Fruit fly (Drosophila melanogaster) whole organism, embryonic: ENCODE measurements around the gene Sf3b3.

Source experiments
- Bdp1 ChIP-seq: fragments of 200-800 bp; sonication (Bioruptor generic); optimal IDR thresholded peaks from 3 replicates; lab custom pipeline; 2016; ENCODE audit warnings: missing biosample characterization, missing genetic modification characterization
- Bgb ChIP-seq: fragments of 200-800 bp; sonication (Bioruptor generic); IDR thresholded peaks from 2 replicates; pipeline ENCODE4 v1.3.6; 2022; ENCODE audit warnings: missing biosample characterization, missing genetic modification characterization; ENCODE audit not compliant: partially characterized antibody
- CG1024 ChIP-seq: fragments of 200-800 bp; sonication (Bioruptor generic); IDR thresholded peaks from 2 replicates; pipeline ENCODE4 v1.3.6; 2022; ENCODE audit warnings: missing biosample characterization, missing genetic modification characterization
- CG10543 ChIP-seq: fragments of 200-800 bp; sonication (Bioruptor generic); optimal IDR thresholded peaks from 3 replicates; lab custom pipeline; 2017; ENCODE audit warnings: missing biosample characterization, mild to moderate bottlenecking, missing genetic modification characterization, moderate library complexity
- CG10959 ChIP-seq: fragments of 200-800 bp; sonication (Bioruptor generic); IDR thresholded peaks from 2 replicates; pipeline ENCODE4 v1.3.6; 2022; ENCODE audit warnings: missing biosample characterization, missing genetic modification characterization
- CG11398 ChIP-seq: fragments of 200-800 bp; sonication (Bioruptor generic); optimal IDR thresholded peaks from 2 replicates; lab custom pipeline; 2016; ENCODE audit warnings: missing biosample characterization, missing genetic modification characterization
- CG12071 ChIP-seq: fragments of 200-800 bp; sonication (Bioruptor generic); optimal IDR thresholded peaks from 3 replicates; lab custom pipeline; 2018; ENCODE audit warnings: missing biosample characterization, mild to moderate bottlenecking, missing genetic modification characterization
- CG13775 ChIP-seq: fragments of 200-800 bp; sonication (Bioruptor generic); optimal IDR thresholded peaks from 3 replicates; lab custom pipeline; 2017; ENCODE audit warnings: missing biosample characterization, mild to moderate bottlenecking, missing genetic modification characterization
- CG15696 ChIP-seq: fragments of 200-800 bp; sonication (Bioruptor generic); optimal IDR thresholded peaks from 2 replicates; lab custom pipeline; 2019; ENCODE audit warnings: missing biosample characterization, mild to moderate bottlenecking, missing genetic modification characterization, moderate library complexity
- CG17359 ChIP-seq: fragments of 200-800 bp; sonication (Bioruptor generic); optimal IDR thresholded peaks from 3 replicates; lab custom pipeline; 2018; ENCODE audit warnings: missing biosample characterization, mild to moderate bottlenecking, missing genetic modification characterization, moderate library complexity
- CG17612 ChIP-seq: fragments of 200-800 bp; sonication (Bioruptor generic); IDR thresholded peaks from 2 replicates; pipeline ENCODE4 v1.3.6; 2022; ENCODE audit warnings: missing biosample characterization, missing genetic modification characterization
- CG17829 ChIP-seq: fragments of 200-800 bp; optimal IDR thresholded peaks from 2 replicates; lab custom pipeline; 2019; ENCODE audit warnings: missing biosample characterization, mild to moderate bottlenecking, missing genetic modification characterization, moderate library complexity
- CG7271 ChIP-seq: fragments of 200-800 bp; sonication (Bioruptor generic); optimal IDR thresholded peaks from 2 replicates; lab custom pipeline; 2018; ENCODE audit warnings: missing biosample characterization, mild to moderate bottlenecking, missing genetic modification characterization, moderate library complexity
- CG7357 ChIP-seq: fragments of 200-800 bp; sonication (Bioruptor generic); IDR thresholded peaks from 3 replicates; pipeline ENCODE4 v1.3.6; 2022; ENCODE audit warnings: missing biosample characterization, missing genetic modification characterization
- CG8089 ChIP-seq: fragments of 200-800 bp; sonication (Bioruptor generic); optimal IDR thresholded peaks from 3 replicates; lab custom pipeline; 2016; ENCODE audit warnings: missing biosample characterization, missing genetic modification characterization
- CG8359 ChIP-seq: fragments of 200-800 bp; sonication (Bioruptor generic); optimal IDR thresholded peaks from 2 replicates; lab custom pipeline; 2017; ENCODE audit warnings: missing biosample characterization, mild to moderate bottlenecking, missing genetic modification characterization, borderline replicate concordance
- CG8388 ChIP-seq: fragments of 200-800 bp; sonication (Bioruptor generic); optimal IDR thresholded peaks from 2 replicates; lab custom pipeline; 2019; ENCODE audit warnings: missing biosample characterization, mild to moderate bottlenecking, missing genetic modification characterization, moderate library complexity
- CG9797 ChIP-seq: fragments of 200-800 bp; sonication (Bioruptor generic); optimal IDR thresholded peaks from 3 replicates; lab custom pipeline; 2018; ENCODE audit warnings: missing biosample characterization, mild to moderate bottlenecking, missing genetic modification characterization
- CkIIα-i1 ChIP-seq: fragments of 200-800 bp; sonication (Bioruptor generic); IDR thresholded peaks from 2 replicates; pipeline ENCODE4 v1.3.6; 2022; ENCODE audit warnings: missing biosample characterization, missing genetic modification characterization
- D19A ChIP-seq: fragments of 200-800 bp; optimal IDR thresholded peaks from 3 replicates; lab custom pipeline; 2019; ENCODE audit warnings: missing biosample characterization, mild to moderate bottlenecking, missing genetic modification characterization, moderate library complexity
- Dip2 ChIP-seq: fragments of 200-800 bp; sonication (Bioruptor generic); IDR thresholded peaks from 2 replicates; pipeline ENCODE4 v1.3.6; 2022; ENCODE audit warnings: missing biosample characterization, missing genetic modification characterization
- Eip74EF ChIP-seq, 2 experiments: fragments of 200-800 bp in 1 of 2; fragments of >200 bp in 1 of 2; sonication (Bioruptor generic) in 1 of 2; optimal IDR thresholded peaks; 2 replicates each; lab custom pipeline; 2017 to 2019; ENCODE audit warnings: missing biosample characterization in 2 of 2, missing genetic modification characterization in 2 of 2, mild to moderate bottlenecking in 1 of 2, moderate library complexity in 1 of 2
- H15 ChIP-seq: fragments of 200-800 bp; sonication (Bioruptor generic); IDR thresholded peaks from 3 replicates; pipeline ENCODE4 v1.3.6; 2022; ENCODE audit warnings: missing biosample characterization, missing genetic modification characterization
- Hand ChIP-seq: fragments of 200-800 bp; sonication (Bioruptor generic); optimal IDR thresholded peaks from 2 replicates; lab custom pipeline; 2017; ENCODE audit warnings: mild to moderate bottlenecking, missing biosample characterization, missing genetic modification reagents, missing genetic modification characterization
- Hmr ChIP-seq: fragments of 200-800 bp; sonication (Bioruptor generic); optimal IDR thresholded peaks from 3 replicates; lab custom pipeline; 2017; ENCODE audit warnings: mild to moderate bottlenecking, missing biosample characterization, missing genetic modification reagents, missing genetic modification characterization
- Hr78 ChIP-seq, 2 experiments: fragments of 200-800 bp in 1 of 2; fragments of >200 bp in 1 of 2; sonication (Bioruptor generic) in 1 of 2; optimal IDR thresholded peaks; 2 replicates each; lab custom pipeline; 2017 to 2019; ENCODE audit warnings: missing biosample characterization in 2 of 2, missing genetic modification characterization in 2 of 2, mild to moderate bottlenecking in 1 of 2, moderate library complexity in 1 of 2
- Kr ChIP-seq: fragments of 200-800 bp; sonication (Bioruptor generic); optimal IDR thresholded peaks from 2 replicates; lab custom pipeline; 2017; ENCODE audit warnings: missing biosample characterization, mild to moderate bottlenecking, missing genetic modification characterization
- NFAT ChIP-seq: fragments of 200-800 bp; sonication (Bioruptor generic); IDR thresholded peaks from 2 replicates; pipeline ENCODE4 v1.3.6; 2022; ENCODE audit warnings: missing biosample characterization, missing genetic modification characterization
- Oaz ChIP-seq: fragments of 200-800 bp; sonication (Bioruptor generic); IDR thresholded peaks from 2 replicates; pipeline ENCODE4 v1.3.6; 2022; ENCODE audit warnings: missing biosample characterization, missing genetic modification characterization
- Vsx1 ChIP-seq: fragments of 200-800 bp; sonication (Bioruptor generic); optimal IDR thresholded peaks from 2 replicates; lab custom pipeline; 2017; ENCODE audit warnings: missing biosample characterization, mild to moderate bottlenecking, missing genetic modification characterization, missing genetic modification reagents
- dan ChIP-seq: fragments of 200-800 bp; sonication (Bioruptor generic); IDR thresholded peaks from 2 replicates; pipeline ENCODE4 v1.3.6; 2022; ENCODE audit warnings: missing biosample characterization, missing genetic modification characterization
- emc ChIP-seq: fragments of 200-800 bp; sonication (Bioruptor generic); optimal IDR thresholded peaks from 2 replicates; lab custom pipeline; 2016; ENCODE audit warnings: missing biosample characterization, missing genetic modification characterization
- esg ChIP-seq: fragments of 200-800 bp; sonication (Bioruptor generic); conservative IDR thresholded peaks from 2 replicates; pipeline ENCODE4 v1.3.6; 2022; ENCODE audit warnings: missing biosample characterization, missing genetic modification characterization
- eve ChIP-seq, 2 experiments: fragments of >200 bp; optimal IDR thresholded peaks; 2 replicates each; lab custom pipeline; 2017; ENCODE audit warnings: missing biosample characterization in 2 of 2, missing genetic modification characterization in 2 of 2
- grau ChIP-seq: fragments of 200-800 bp; optimal IDR thresholded peaks from 3 replicates; lab custom pipeline; 2019; ENCODE audit warnings: missing biosample characterization, mild to moderate bottlenecking, missing genetic modification characterization, moderate library complexity
- inv ChIP-seq: fragments of 200-800 bp; sonication (Bioruptor generic); IDR thresholded peaks from 2 replicates; pipeline ENCODE4 v1.3.6; 2022; ENCODE audit warnings: missing biosample characterization, missing genetic modification characterization; ENCODE audit not compliant: partially characterized antibody
- jigr1 ChIP-seq: fragments of 200-800 bp; sonication (Bioruptor generic); IDR thresholded peaks from 3 replicates; pipeline ENCODE4 v1.3.6; 2022; ENCODE audit warnings: missing biosample characterization, missing genetic modification characterization
- ken ChIP-seq: fragments of 200-800 bp; sonication (Bioruptor generic); IDR thresholded peaks from 3 replicates; pipeline ENCODE4 v1.3.6; 2022; ENCODE audit warnings: missing biosample characterization, missing genetic modification characterization
- mam ChIP-seq: fragments of 200-800 bp; sonication (Bioruptor generic); optimal IDR thresholded peaks from 3 replicates; lab custom pipeline; 2016; ENCODE audit warnings: missing biosample characterization, missing genetic modification characterization
- pfk ChIP-seq: fragments of 200-800 bp; sonication (Bioruptor generic); optimal IDR thresholded peaks from 2 replicates; lab custom pipeline; 2018; ENCODE audit warnings: missing biosample characterization, mild to moderate bottlenecking, missing genetic modification characterization, moderate library complexity
- pnt ChIP-seq: fragments of 200-800 bp; sonication (Bioruptor generic); optimal IDR thresholded peaks from 3 replicates; lab custom pipeline; 2016; ENCODE audit warnings: missing biosample characterization, missing genetic modification characterization
- pum ChIP-seq: fragments of 200-800 bp; sonication (Bioruptor generic); optimal IDR thresholded peaks from 2 replicates; lab custom pipeline; 2016; ENCODE audit warnings: missing biosample characterization, missing genetic modification characterization
- row ChIP-seq: fragments of 200-800 bp; sonication (Bioruptor generic); IDR thresholded peaks from 3 replicates; pipeline ENCODE4 v1.3.6; 2022; ENCODE audit warnings: missing biosample characterization, missing genetic modification characterization
- sc ChIP-seq, 3 experiments: fragments of >200 bp in 2 of 3; fragments of 200-800 bp in 1 of 3; sonication (Bioruptor generic) in 1 of 3; optimal IDR thresholded peaks; 2 replicates in 2 of 3; 3 replicates in 1 of 3; lab custom pipeline; 2017; ENCODE audit warnings: mild to moderate bottlenecking in 1 of 3, missing biosample characterization in 1 of 3, missing genetic modification characterization in 1 of 3, missing genetic modification reagents in 1 of 3
- tup ChIP-seq: fragments of 200-800 bp; sonication (Bioruptor generic); optimal IDR thresholded peaks from 2 replicates; lab custom pipeline; 2016; ENCODE audit warnings: missing biosample characterization, mild to moderate bottlenecking, missing genetic modification characterization, moderate library complexity
- tx ChIP-seq: fragments of 200-800 bp; sonication (Bioruptor generic); optimal IDR thresholded peaks from 2 replicates; lab custom pipeline; 2016; ENCODE audit warnings: missing biosample characterization, missing genetic modification characterization
- vnd ChIP-seq: fragments of 200-800 bp; sonication (Bioruptor generic); IDR thresholded peaks from 3 replicates; pipeline ENCODE4 v1.3.6; 2022; ENCODE audit warnings: missing biosample characterization, missing genetic modification characterization; ENCODE audit not compliant: partially characterized antibody
- vvl ChIP-seq: fragments of 200-800 bp; sonication (Bioruptor generic); IDR thresholded peaks from 2 replicates; pipeline ENCODE4 v1.3.6; 2022; ENCODE audit warnings: missing biosample characterization, missing genetic modification characterization
- zfh1 ChIP-seq: fragments of 200-800 bp; sonication (Bioruptor generic); IDR thresholded peaks from 3 replicates; pipeline ENCODE4 v1.3.6; 2022; ENCODE audit warnings: missing biosample characterization, missing genetic modification characterization

Sf3b3 gene

dm6 chr3L:802700-803273 is 30.4 kb downstream of the Sf3b3 start (continued):
- TF ChIP-seq Vsx1 (GFP tag; lab: Kevin White, UChicago) (peak; percentile 73), CG8089 (GFP tag; lab: Kevin White, UChicago) (peak; percentile 82), inv (no peak), tup (GFP tag; lab: Kevin White, UChicago) (peak; percentile 91), CG7271 (no peak), pfk (no peak), vnd (GFP tag; lab: Robert Waterston, UW) (no peak), pum (GFP tag; lab: Kevin White, UChicago) (peak; percentile 83), CG8388 (GFP tag; lab: Kevin White, UChicago) (peak; percentile 87), CG13775 (GFP tag; lab: Kevin White, UChicago) (peak; percentile 77), vvl (peak; percentile 96), pnt (peak; percentile 83), CG1024 (GFP tag; lab: Robert Waterston, UW) (peak; percentile 88), CG8359 (peak; percentile 54), Bdp1 (GFP tag; lab: Kevin White, UChicago) (peak; percentile 68), Kr (GFP tag; lab: Kevin White, UChicago) (no peak), eve (GFP tag; optimal IDR thresholded peaks at IDR 0.05; lab: Kevin White, UChicago) (peak in 1 of 2 experiments; percentile 88), H15 (GFP tag; lab: Robert Waterston, UW) (peak; percentile 90), esg (GFP tag; lab: Robert Waterston, UW) (peak; percentile 90), CG15696 (tag; lab: Kevin White, UChicago) (peak; percentile 71), D19A (tag; lab: Kevin White, UChicago) (peak; percentile 73), emc (GFP tag; lab: Kevin White, UChicago) (peak; percentile 68), CG9797 (GFP tag; lab: Kevin White, UChicago) (no peak), dan (GFP tag; lab: Robert Waterston, UW) (peak; percentile 80; the same call in 1 of the 2 replicates), tx (GFP tag; lab: Kevin White, UChicago) (peak; percentile 80), jigr1 (GFP tag; lab: Robert Waterston, UW) (peak; percentile 76; the same call in 2 of the 3 replicates), Bgb (GFP tag; lab: Robert Waterston, UW) (no peak), grau (peak; percentile 97), NFAT (GFP tag; lab: Robert Waterston, UW) (peak; percentile 88), row (GFP tag; lab: Robert Waterston, UW) (peak; percentile 96), Dip2 (peak; percentile 33; the same call in 1 of the 2 replicates), CkIIα-i1 (GFP tag; lab: Robert Waterston, UW) (no peak), mam (GFP tag; lab: Kevin White, UChicago) (peak; percentile 93), CG17359 (tag; lab: Kevin White, UChicago) (peak; percentile 88), CG17829 (peak; percentile 77), Hand (GFP tag; lab: Kevin White, UChicago) (peak; percentile 83), CG10959 (peak; percentile 92), Hmr (peak; percentile 92), Eip74EF (GFP tag; optimal IDR thresholded peaks at IDR 0.05; lab: Kevin White, UChicago) (peak in 1 of 2 experiments; percentile 56), CG11398 (GFP tag; lab: Kevin White, UChicago) (peak; percentile 86), CG12071 (GFP tag; lab: Kevin White, UChicago) (peak; percentile 89), CG10543 (GFP tag; lab: Kevin White, UChicago) (peak; percentile 84), zfh1 (peak; percentile 96), CG17612 (GFP tag; lab: Robert Waterston, UW) (peak; percentile 69), ken (GFP tag; lab: Robert Waterston, UW) (peak; percentile 92), CG7357 (GFP tag; lab: Robert Waterston, UW) (peak; percentile 76), Oaz (GFP tag; lab: Robert Waterston, UW) (peak; percentile 80), Hr78 (GFP tag; optimal IDR thresholded peaks at IDR 0.05; lab: Kevin White, UChicago) (peak in 1 of 2 experiments; percentile 56), sc (optimal IDR thresholded peaks at IDR 0.05; lab: Kevin White, UChicago) (no peak), sc (GFP tag; optimal IDR thresholded peaks at IDR 0.05; lab: Kevin White, UChicago) (peak; percentile 67)
